Fruit fly (Drosophila melanogaster): Measurements from ENCODE around the gene Nckx30C.
A peak's percentile ranks its signal among the peaks of the same experiment; 100 is the strongest.

Gene Nckx30C

dm6 chr2L:9700454-9700853, 45.8 kb downstream of the Nckx30C start, which contains the start of gene pelo (continued):
- peak; percentile 21 for TF ChIP-seq CG8632 (GFP tag; optimal IDR thresholded peaks at IDR 0.05)
- TF ChIP-seq CG32006 (GFP tag; optimal IDR thresholded peaks at IDR 0.05): peak; percentile 51
- peak; percentile 9 for TF ChIP-seq CG6854 (GFP tag; optimal IDR thresholded peaks at IDR 0.05)
- TF ChIP-seq CG3032 (tag; optimal IDR thresholded peaks at IDR 0.05): peak; percentile 48
- peak; percentile 55 for TF ChIP-seq Eip93F (GFP tag; optimal IDR thresholded peaks at IDR 0.05)
- TF ChIP-seq achi (GFP tag; optimal IDR thresholded peaks at IDR 0.05): peak; percentile 44
- TF ChIP-seq CG8319 (GFP tag; optimal IDR thresholded peaks at IDR 0.05): no peak
- TF ChIP-seq eg (GFP tag; IDR thresholded peaks at IDR 0.05): no peak
- peak; percentile 28 for TF ChIP-seq acj6 (GFP tag; optimal IDR thresholded peaks at IDR 0.05)
- no peak for TF ChIP-seq CG11902 (GFP tag; optimal IDR thresholded peaks at IDR 0.05)
- TF ChIP-seq Ets96B (tag; optimal IDR thresholded peaks at IDR 0.05): peak; percentile 53
- TF ChIP-seq Sox14 (GFP tag; optimal IDR thresholded peaks at IDR 0.05): peak; percentile 22
- TF ChIP-seq esn (GFP tag; optimal IDR thresholded peaks at IDR 0.05): peak; percentile 51
- peak; percentile 51 for TF ChIP-seq Met (GFP tag; optimal IDR thresholded peaks at IDR 0.05)
- TF ChIP-seq fd59A (GFP tag; optimal IDR thresholded peaks at IDR 0.05): no peak
- peak; percentile 29 for TF ChIP-seq CG1621 (tag; optimal IDR thresholded peaks at IDR 0.05)

- TF ChIP-seq eg (GFP tag; IDR thresholded peaks at IDR 0.05) (peak; percentile 7; the same call in 1 of the 3 replicates), CG3919 (GFP tag; optimal IDR thresholded peaks at IDR 0.05) (no peak), CG3032 (tag; optimal IDR thresholded peaks at IDR 0.05) (no peak)
These were observed 46.7 kb downstream of the Nckx30C start, which contains the start of gene hoip for dm6 chr2L:9699615-9700014. TSS of gene hoip (plus strand) at chr2L:9699791.

dm6 chr2L:9698923-9699493, 47.3 kb downstream of the Nckx30C start, which contains the start of gene Pka-C1:
TSS of gene Pka-C1 (minus strand) at chr2L:9699297.
- TF ChIP-seq Eip93F (GFP tag; optimal IDR thresholded peaks at IDR 0.05): no peak
- no peak for TF ChIP-seq Met (GFP tag; optimal IDR thresholded peaks at IDR 0.05)
- TF ChIP-seq vri (GFP tag; optimal IDR thresholded peaks at IDR 0.05): peak; percentile 63
- no peak for TF ChIP-seq CG34406 (GFP tag; optimal IDR thresholded peaks at IDR 0.05)
- TF ChIP-seq Lpt (GFP tag; optimal IDR thresholded peaks at IDR 0.05): no peak
- no peak for TF ChIP-seq CG16779 (tag; optimal IDR thresholded peaks at IDR 0.05)
- no peak for TF ChIP-seq esn (GFP tag; optimal IDR thresholded peaks at IDR 0.05)
- no peak for TF ChIP-seq pdm3 (GFP tag; optimal IDR thresholded peaks at IDR 0.05)
- no peak for TF ChIP-seq Sox15 (GFP tag; optimal IDR thresholded peaks at IDR 0.05)
- no peak for TF ChIP-seq Ets96B (tag; optimal IDR thresholded peaks at IDR 0.05)
- TF ChIP-seq CG15336 (GFP tag; IDR thresholded peaks at IDR 0.05): no peak; the same call in 1 of the 2 replicates
- TF ChIP-seq CG10631 (GFP tag; optimal IDR thresholded peaks at IDR 0.05): no peak
- TF ChIP-seq Gug (GFP tag; IDR thresholded peaks at IDR 0.05): 0 out of 2 replicates have a peak, but pooled peaks have one; percentile 10
- TF ChIP-seq CG31627 (GFP tag; optimal IDR thresholded peaks at IDR 0.05): no peak
- TF ChIP-seq OdsH (GFP tag; optimal IDR thresholded peaks at IDR 0.05): peak; percentile 25
- no peak for TF ChIP-seq CG11902 (GFP tag; optimal IDR thresholded peaks at IDR 0.05)
- TF ChIP-seq net (GFP tag; optimal IDR thresholded peaks at IDR 0.05): no peak
- no peak for TF ChIP-seq Eip75B (GFP tag; optimal IDR thresholded peaks at IDR 0.05)
- TF ChIP-seq CG6792 (GFP tag; optimal IDR thresholded peaks at IDR 0.05): no peak
- TF ChIP-seq CG1621 (tag; optimal IDR thresholded peaks at IDR 0.05): peak; percentile 96
- TF ChIP-seq CG3032 (tag; optimal IDR thresholded peaks at IDR 0.05): peak; percentile 45
- TF ChIP-seq CG10669 (GFP tag; optimal IDR thresholded peaks at IDR 0.05): no peak
- peak; percentile 58 for TF ChIP-seq CG6854 (GFP tag; optimal IDR thresholded peaks at IDR 0.05)
- no peak for TF ChIP-seq CG6276 (GFP tag; optimal IDR thresholded peaks at IDR 0.05)
- TF ChIP-seq acj6 (GFP tag; optimal IDR thresholded peaks at IDR 0.05): no peak
- no peak for TF ChIP-seq Blimp-1 (GFP tag; optimal IDR thresholded peaks at IDR 0.05)
- peak; percentile 54; the same call in 2 of the 3 replicates for TF ChIP-seq CG8119 (GFP tag; IDR thresholded peaks at IDR 0.05)
- no peak for TF ChIP-seq dac (GFP tag; optimal IDR thresholded peaks at IDR 0.05)
- TF ChIP-seq dsx (GFP tag; optimal IDR thresholded peaks at IDR 0.05; ENCODE audit: poor library complexity, severe bottlenecking): no peak
- no peak for TF ChIP-seq fd59A (GFP tag; optimal IDR thresholded peaks at IDR 0.05)
- no peak for TF ChIP-seq Sox102F (GFP tag; optimal IDR thresholded peaks at IDR 0.05)
- no peak for TF ChIP-seq CG32006 (GFP tag; optimal IDR thresholded peaks at IDR 0.05)
- TF ChIP-seq Hr39 (GFP tag; optimal IDR thresholded peaks at IDR 0.05): no peak
- no peak for TF ChIP-seq lz (GFP tag; optimal IDR thresholded peaks at IDR 0.05)
- peak; percentile 11 to 15 for TF ChIP-seq ss (GFP tag; optimal IDR thresholded peaks at IDR 0.05)
- no peak for TF ChIP-seq spab (GFP tag; optimal IDR thresholded peaks at IDR 0.05)
- TF ChIP-seq fd85E (GFP tag; optimal IDR thresholded peaks at IDR 0.05): no peak
- TF ChIP-seq Ets21C (GFP tag; optimal IDR thresholded peaks at IDR 0.05): no peak
- peak; percentile 28 for TF ChIP-seq CG6808 (GFP tag; optimal IDR thresholded peaks at IDR 0.05)

Measured in whole organism, prepupa.